Worm (Caenorhabditis elegans): ENCODE results near the gene C48D5.3.

ce11 chrIII:3621211-3621897, 39.8 kb upstream of the C48D5.3 start:
- TF ChIP-seq cog-1 (tag; optimal IDR thresholded peaks at IDR 0.05) (no peak), med-1 (GFP tag; optimal IDR thresholded peaks at IDR 0.05; ENCODE audit: insufficient read depth) (no peak), ztf-29 (GFP tag; IDR thresholded peaks at IDR 0.05) (no peak), flt-1 (GFP tag; IDR thresholded peaks at IDR 0.05) (no peak), klf-2 (GFP tag; conservative IDR thresholded peaks at IDR 0.05) (no peak), T22C8.4 (GFP tag; IDR thresholded peaks at IDR 0.05) (no peak), ztf-23 (GFP tag; IDR thresholded peaks at IDR 0.05) (no peak)
